Worm (Caenorhabditis elegans): ENCODE data around the gene ins-34.

ins-34 gene

ce11 chrIV:14070992-14071289, 35.4 kb upstream of the ins-34 start (continued):
- TF ChIP-seq dve-1 (tag; optimal IDR thresholded peaks at IDR 0.05; ENCODE audit: insufficient read depth): peak; percentile 81
- TF ChIP-seq nhr-102 (tag; optimal IDR thresholded peaks at IDR 0.05): peak; percentile 44

DNA sequence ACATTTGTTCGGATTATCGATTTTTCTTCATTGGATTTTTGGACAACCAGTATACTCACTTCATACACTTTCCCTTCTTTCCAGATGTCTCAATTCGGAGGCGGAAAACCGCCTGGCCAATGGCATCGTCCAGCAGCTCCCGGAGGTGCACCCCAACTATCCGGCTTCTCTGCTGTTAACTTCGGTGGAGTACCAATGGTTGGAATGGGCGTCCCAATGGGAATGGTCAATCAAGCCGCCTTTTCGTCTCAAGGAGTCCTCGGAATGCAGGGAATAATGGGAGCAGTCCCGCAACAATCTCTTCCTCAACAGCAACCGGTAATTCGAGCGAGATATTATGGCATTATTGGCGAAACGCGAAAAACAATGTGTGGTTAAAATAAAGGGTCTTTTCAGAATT, 34.9 kb upstream of the ins-34 start, which contains the start of gene ccar-1:
TSS of gene ccar-1 (plus strand) at position 83 of the 400 bp plus-strand sequence.
- TF ChIP-seq nhr-28 (tag; optimal IDR thresholded peaks at IDR 0.05) (no peak), sdz-12 (GFP tag; optimal IDR thresholded peaks at IDR 0.05) (no peak), dmd-9 (GFP tag; IDR thresholded peaks at IDR 0.05) (peak; percentile 59; the same call in 1 of the 2 replicates), mxl-2 (GFP tag; conservative IDR thresholded peaks at IDR 0.05) (no peak), egl-43 (GFP tag; IDR thresholded peaks at IDR 0.05) (peak; percentile 43; the same call in 1 of the 2 replicates), Y105C5A.15 (GFP tag; IDR thresholded peaks at IDR 0.05) (0 out of 2 replicates have a peak, but pooled peaks have one; percentile 62), snpc-1.2 (GFP tag; IDR thresholded peaks at IDR 0.05) (peak; percentile 60)

DNA sequence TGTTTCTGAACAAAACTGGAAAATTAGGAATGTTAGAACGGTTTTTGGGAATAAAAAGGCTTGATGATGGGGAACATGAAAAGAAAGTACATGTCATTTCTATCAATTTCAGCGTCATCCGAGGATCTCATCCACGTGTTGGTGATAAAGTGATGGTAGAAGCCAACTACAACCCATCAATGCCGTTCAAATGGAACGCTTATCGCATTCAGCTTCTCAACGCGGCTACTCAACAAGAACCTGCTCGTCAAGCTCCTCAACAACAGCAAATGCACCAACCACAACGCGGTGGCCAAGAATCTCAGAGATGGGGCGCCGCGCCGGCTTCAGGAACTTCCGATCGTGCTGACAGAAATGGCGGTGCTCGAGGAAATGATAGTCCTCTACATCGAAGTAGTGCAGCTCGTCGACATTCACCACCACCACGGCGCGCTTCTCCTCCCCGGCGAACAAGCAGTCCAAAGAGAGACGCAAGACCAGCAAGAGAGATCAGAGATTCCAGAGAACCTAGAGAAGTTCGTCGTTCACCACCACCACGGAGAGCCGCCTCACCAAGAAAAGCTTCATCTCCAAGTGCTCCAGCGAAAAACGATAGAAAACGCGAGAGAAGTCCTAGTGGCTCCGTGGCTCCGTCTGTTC, 34.2 kb upstream of the ins-34 start:
- TF ChIP-seq pha-4 (GFP tag; IDR thresholded peaks at IDR 0.05) (peak; percentile 28; the same call in 1 of the 2 replicates), pha-4 (tag; optimal IDR thresholded peaks at IDR 0.05) (no peak), lin-29 (GFP tag; IDR thresholded peaks at IDR 0.05) (no peak), ceh-28 (tag; optimal IDR thresholded peaks at IDR 0.05) (no peak), set-16 (GFP tag; IDR thresholded peaks at IDR 0.05) (peak; percentile 84), T26A8.4 (GFP tag; IDR thresholded peaks at IDR 0.05) (peak; percentile 34; the same call in 1 of the 2 replicates), tra-1 (GFP tag; IDR thresholded peaks at IDR 0.05) (0 out of 2 replicates have a peak, but pooled peaks have one; percentile 6), unc-62 (GFP tag; optimal IDR thresholded peaks at IDR 0.05 in 1 of 2) (peak in 1 of 2 experiments; percentile 80), unc-62 (tag; optimal IDR thresholded peaks at IDR 0.05) (no peak), Y48G9A.11 (GFP tag; IDR thresholded peaks at IDR 0.05) (0 out of 2 replicates have a peak, but pooled peaks have one; percentile 12), Y5F2A.4 (GFP tag; optimal IDR thresholded peaks at IDR 0.05) (peak; percentile 52), zfp-3 (GFP tag; conservative IDR thresholded peaks at IDR 0.05) (no peak), lin-38 (GFP tag; IDR thresholded peaks at IDR 0.05) (peak; percentile 36)

DNA sequence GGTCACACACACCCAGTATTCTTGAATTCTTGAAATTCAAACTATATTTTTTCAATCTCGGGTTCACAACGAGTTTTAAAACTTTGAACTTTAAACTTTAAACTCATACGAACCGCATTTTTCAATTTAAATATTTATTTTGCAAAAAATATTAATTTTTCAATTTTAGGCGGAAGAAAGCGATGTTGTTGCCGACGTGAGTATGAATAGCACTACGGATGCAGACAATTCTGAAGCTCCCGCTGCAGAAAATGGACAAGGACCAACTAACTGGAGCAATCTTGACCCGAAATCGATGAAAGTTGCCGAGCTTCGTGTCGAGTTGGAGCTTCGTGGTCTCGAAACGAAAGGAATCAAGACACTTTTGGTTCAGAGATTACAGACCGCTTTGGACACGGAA, 31.9 kb upstream of the ins-34 start:
- TF ChIP-seq madf-5 (GFP tag; IDR thresholded peaks at IDR 0.05) (no peak), duxl-1 (tag; optimal IDR thresholded peaks at IDR 0.05; ENCODE audit: poor library complexity) (no peak), dmd-8 (GFP tag; IDR thresholded peaks at IDR 0.05) (no peak), lin-1 (GFP tag; IDR thresholded peaks at IDR 0.05) (no peak), pha-4 (GFP tag; IDR thresholded peaks at IDR 0.05) (no peak), pha-4 (tag; optimal IDR thresholded peaks at IDR 0.05) (no peak), snpc-1.2 (GFP tag; IDR thresholded peaks at IDR 0.05) (0 out of 2 replicates have a peak, but pooled peaks have one; percentile 53), unc-62 (GFP tag; optimal IDR thresholded peaks at IDR 0.05 in 1 of 2) (peak in 1 of 2 experiments; percentile 17), unc-62 (tag; optimal IDR thresholded peaks at IDR 0.05) (no peak), lsy-2 (tag; optimal IDR thresholded peaks at IDR 0.05) (no peak), ama-1 (optimal IDR thresholded peaks at IDR 0.05) (no peak), unc-39 (tag; optimal IDR thresholded peaks at IDR 0.05) (no peak), mxl-2 (GFP tag; conservative IDR thresholded peaks at IDR 0.05) (no peak)

- TF ChIP-seq unc-62 (GFP tag; optimal IDR thresholded peaks at IDR 0.05 in 1 of 2): peak in 1 of 2 experiments; percentile 21
- TF ChIP-seq unc-62 (tag; optimal IDR thresholded peaks at IDR 0.05): no peak
- no peak for TF ChIP-seq rbr-2 (tag; optimal IDR thresholded peaks at IDR 0.05)
These were observed 29.2 kb upstream of the ins-34 start, which contains the start of gene cfp-1 for ce11 chrIV:14077135-14077534. TSS of gene cfp-1 (plus strand) at chrIV:14077435.

ce11 chrIV:14082956-14083355, 23.4 kb upstream of the ins-34 start:
- peak; percentile 51 for TF ChIP-seq aha-1 (tag)
- no peak for TF ChIP-seq zip-11 (GFP tag; IDR thresholded peaks at IDR 0.05)
- peak in 1 of 2 experiments; percentile 10 for TF ChIP-seq lsy-2 (tag; optimal IDR thresholded peaks at IDR 0.05)
- no peak for TF ChIP-seq lin-29 (GFP tag; IDR thresholded peaks at IDR 0.05)
